Fruit fly (Drosophila melanogaster) whole organism, embryonic: ENCODE measurements around the gene HBS1.

Source experiments
- Adf1 ChIP-seq: fragments of 200-800 bp; sonication (Bioruptor generic); IDR thresholded peaks from 2 replicates; pipeline ENCODE4 v1.3.6; 2022; ENCODE audit warnings: missing biosample characterization, missing genetic modification characterization
- Blimp-1 ChIP-seq: fragments of 200-800 bp; sonication (Bioruptor generic); optimal IDR thresholded peaks from 3 replicates; lab custom pipeline; 2018; ENCODE audit warnings: missing biosample characterization, missing genetic modification characterization, mild to moderate bottlenecking, moderate library complexity, missing genetic modification reagents
- CG10147 ChIP-seq: fragments of 200-800 bp; sonication (Bioruptor generic); optimal IDR thresholded peaks from 2 replicates; lab custom pipeline; 2019; ENCODE audit warnings: missing biosample characterization, mild to moderate bottlenecking, missing genetic modification characterization, moderate library complexity
- CG11093 ChIP-seq: fragments of 200-800 bp; sonication (Bioruptor generic); IDR thresholded peaks from 3 replicates; pipeline ENCODE4 v1.3.6; 2022; ENCODE audit warnings: missing biosample characterization, missing genetic modification characterization
- CG12236 ChIP-seq: fragments of 200-800 bp; sonication (Bioruptor generic); optimal IDR thresholded peaks from 2 replicates; lab custom pipeline; 2016; ENCODE audit warnings: missing biosample characterization, missing genetic modification characterization
- CG15073 ChIP-seq: fragments of 200-800 bp; sonication (Bioruptor generic); optimal IDR thresholded peaks from 2 replicates; lab custom pipeline; 2016; ENCODE audit warnings: missing biosample characterization, missing genetic modification characterization
- CG15514 ChIP-seq: fragments of 200-800 bp; sonication (Bioruptor generic); optimal IDR thresholded peaks from 3 replicates; lab custom pipeline; 2017; ENCODE audit warnings: missing biosample characterization, missing genetic modification characterization, mild to moderate bottlenecking, moderate library complexity, missing genetic modification reagents
- CG16863 ChIP-seq: fragments of 200-800 bp; sonication (Bioruptor generic); optimal IDR thresholded peaks from 3 replicates; lab custom pipeline; 2016; ENCODE audit warnings: missing biosample characterization, missing genetic modification characterization
- CG17612 ChIP-seq: fragments of 200-800 bp; sonication (Bioruptor generic); IDR thresholded peaks from 2 replicates; pipeline ENCODE4 v1.3.6; 2022; ENCODE audit warnings: missing biosample characterization, missing genetic modification characterization
- CG33213 ChIP-seq: fragments of 200-800 bp; sonication (Bioruptor generic); optimal IDR thresholded peaks from 3 replicates; lab custom pipeline; 2016; ENCODE audit warnings: missing biosample characterization, missing genetic modification characterization
- CG34224 ChIP-seq: fragments of 200-800 bp; sonication (Bioruptor generic); IDR thresholded peaks from 3 replicates; pipeline ENCODE4 v1.3.6; 2022; ENCODE audit warnings: missing biosample characterization, missing genetic modification characterization; ENCODE audit not compliant: partially characterized antibody
- CG3995 ChIP-seq: fragments of 200-800 bp; sonication (Bioruptor generic); optimal IDR thresholded peaks from 3 replicates; lab custom pipeline; 2016; ENCODE audit warnings: missing biosample characterization, missing genetic modification characterization
- CG6175 ChIP-seq: fragments of 200-800 bp; sonication (Bioruptor generic); IDR thresholded peaks from 3 replicates; pipeline ENCODE4 v1.3.6; 2022; ENCODE audit warnings: missing biosample characterization, missing genetic modification characterization
- CG6272 ChIP-seq: fragments of 200-800 bp; sonication (Bioruptor generic); IDR thresholded peaks from 2 replicates; pipeline ENCODE4 v1.3.6; 2022; ENCODE audit warnings: missing biosample characterization, missing genetic modification characterization
- D19A ChIP-seq: fragments of 200-800 bp; optimal IDR thresholded peaks from 3 replicates; lab custom pipeline; 2019; ENCODE audit warnings: missing biosample characterization, mild to moderate bottlenecking, missing genetic modification characterization, moderate library complexity
- Doc3 ChIP-seq: fragments of 200-800 bp; sonication (Bioruptor generic); IDR thresholded peaks from 3 replicates; pipeline ENCODE4 v1.3.6; 2022; ENCODE audit warnings: missing biosample characterization, missing genetic modification characterization; ENCODE audit not compliant: partially characterized antibody
- Dref ChIP-seq: fragments of 200-800 bp; sonication (Bioruptor generic); IDR thresholded peaks from 2 replicates; pipeline ENCODE4 v1.3.6; 2022; ENCODE audit warnings: missing biosample characterization, missing genetic modification characterization
- Ets65A ChIP-seq: fragments of 200-800 bp; sonication (Bioruptor generic); peaks from one replicate; lab custom pipeline; 2016; ENCODE audit warnings: missing biosample characterization, missing genetic modification characterization
- H15 ChIP-seq: fragments of 200-800 bp; sonication (Bioruptor generic); IDR thresholded peaks from 3 replicates; pipeline ENCODE4 v1.3.6; 2022; ENCODE audit warnings: missing biosample characterization, missing genetic modification characterization
- H2.0 ChIP-seq: fragments of 200-800 bp; sonication (Bioruptor generic); IDR thresholded peaks from 2 replicates; pipeline ENCODE4 v1.3.6; 2022; ENCODE audit warnings: missing biosample characterization, missing genetic modification characterization
- HLH3B ChIP-seq: fragments of 200-800 bp; sonication (Bioruptor generic); IDR thresholded peaks from 2 replicates; pipeline ENCODE4 v1.3.6; 2022; ENCODE audit warnings: missing biosample characterization, missing genetic modification characterization
- HLHmδ ChIP-seq: fragments of 200-800 bp; sonication (Bioruptor generic); optimal IDR thresholded peaks from 2 replicates; lab custom pipeline; 2018; ENCODE audit warnings: missing biosample characterization, mild to moderate bottlenecking, missing genetic modification characterization, moderate library complexity
- Hmx ChIP-seq: fragments of 200-800 bp; sonication (Bioruptor generic); optimal IDR thresholded peaks from 2 replicates; lab custom pipeline; 2016; ENCODE audit warnings: missing biosample characterization, missing genetic modification characterization
- Hr51 ChIP-seq, 2 experiments: fragments of 200-800 bp; sonication (Bioruptor generic); optimal IDR thresholded peaks; 2 replicates in 1 of 2; 3 replicates in 1 of 2; lab custom pipeline; 2016 to 2018; ENCODE audit warnings: missing biosample characterization in 2 of 2, missing genetic modification characterization in 2 of 2, mild to moderate bottlenecking in 1 of 2, moderate library complexity in 1 of 2
- Mes4 ChIP-seq: fragments of 200-800 bp; sonication (Bioruptor generic); optimal IDR thresholded peaks from 2 replicates; lab custom pipeline; 2016; ENCODE audit warnings: missing biosample characterization, missing genetic modification characterization
- Scr ChIP-seq: fragments of 200-800 bp; sonication (Bioruptor generic); IDR thresholded peaks from 2 replicates; pipeline ENCODE4 v1.3.6; 2022; ENCODE audit warnings: missing biosample characterization, missing genetic modification characterization; ENCODE audit not compliant: partially characterized antibody
- abd-A ChIP-seq: fragments of 200-800 bp; sonication (Bioruptor generic); optimal IDR thresholded peaks from 3 replicates; lab custom pipeline; 2019; ENCODE audit warnings: missing biosample characterization, mild to moderate bottlenecking, missing genetic modification characterization, moderate library complexity
- chinmo ChIP-seq: fragments of 200-800 bp; sonication (Bioruptor generic); IDR thresholded peaks from 4 replicates; pipeline ENCODE4 v1.3.6; 2022; ENCODE audit warnings: missing biosample characterization, missing genetic modification characterization; ENCODE audit not compliant: partially characterized antibody
- chm ChIP-seq: fragments of 200-800 bp; sonication (Bioruptor generic); IDR thresholded peaks from 2 replicates; pipeline ENCODE4 v1.3.6; 2022; ENCODE audit warnings: missing biosample characterization, missing genetic modification characterization
- dimm ChIP-seq: fragments of 200-800 bp; sonication (Bioruptor generic); IDR thresholded peaks from 2 replicates; pipeline ENCODE4 v1.3.6; 2022; ENCODE audit warnings: missing biosample characterization, missing genetic modification characterization
- ewg ChIP-seq: fragments of 200-800 bp; sonication (Bioruptor generic); optimal IDR thresholded peaks from 3 replicates; lab custom pipeline; 2017; ENCODE audit warnings: mild to moderate bottlenecking, missing biosample characterization, missing genetic modification reagents, missing genetic modification characterization
- ftz-f1 ChIP-seq: fragments of 200-800 bp; sonication (Bioruptor generic); optimal IDR thresholded peaks from 2 replicates; lab custom pipeline; 2016; ENCODE audit warnings: missing biosample characterization, missing genetic modification characterization
- hbn ChIP-seq: fragments of 200-800 bp; sonication (Bioruptor generic); IDR thresholded peaks from 2 replicates; pipeline ENCODE4 v1.3.6; 2022; ENCODE audit warnings: missing biosample characterization, missing genetic modification characterization; ENCODE audit not compliant: partially characterized antibody
- hth ChIP-seq: fragments of >200 bp; optimal IDR thresholded peaks from 2 replicates; lab custom pipeline; 2017; ENCODE audit warnings: inconsistent platforms
- klu ChIP-seq: fragments of 200-800 bp; sonication (Bioruptor generic); IDR thresholded peaks from 2 replicates; pipeline ENCODE4 v1.3.6; 2022; ENCODE audit warnings: missing biosample characterization, missing genetic modification characterization
- kni ChIP-seq: fragments of 200-800 bp; sonication (Bioruptor generic); optimal IDR thresholded peaks from 3 replicates; lab custom pipeline; 2017; ENCODE audit warnings: mild to moderate bottlenecking, missing biosample characterization, missing genetic modification reagents, missing genetic modification characterization
- nerfin-1 ChIP-seq: fragments of 200-800 bp; sonication (Bioruptor generic); optimal IDR thresholded peaks from 3 replicates; lab custom pipeline; 2019; ENCODE audit warnings: missing biosample characterization, mild to moderate bottlenecking, missing genetic modification characterization, moderate library complexity
- p53 ChIP-seq: fragments of 200-800 bp; sonication (Bioruptor generic); optimal IDR thresholded peaks from 2 replicates; lab custom pipeline; 2016; ENCODE audit warnings: missing biosample characterization, missing genetic modification characterization
- pan ChIP-seq, 4 experiments: fragments of >200 bp in 3 of 4; fragments of 200-800 bp in 1 of 4; sonication (Bioruptor generic) in 1 of 4; optimal IDR thresholded peaks in 3 of 4; IDR thresholded peaks in 1 of 4; 2 replicates each; pipeline versions ENCODE4 v1.3.6 to Lab custom; 2017 to 2022; ENCODE audit warnings: missing biosample characterization in 2 of 4, missing genetic modification characterization in 2 of 4, mixed read lengths in 1 of 4
- pfk ChIP-seq: fragments of 200-800 bp; sonication (Bioruptor generic); optimal IDR thresholded peaks from 2 replicates; lab custom pipeline; 2018; ENCODE audit warnings: missing biosample characterization, mild to moderate bottlenecking, missing genetic modification characterization, moderate library complexity
- phol ChIP-seq: fragments of 200-800 bp; sonication (Bioruptor generic); optimal IDR thresholded peaks from 3 replicates; lab custom pipeline; 2018; ENCODE audit warnings: missing biosample characterization, mild to moderate bottlenecking, missing genetic modification characterization, moderate library complexity
- psq ChIP-seq: fragments of 200-800 bp; sonication (Bioruptor generic); optimal IDR thresholded peaks from 2 replicates; lab custom pipeline; 2017; ENCODE audit warnings: missing biosample characterization, missing genetic modification characterization
- seq ChIP-seq: fragments of 200-800 bp; sonication (Bioruptor generic); IDR thresholded peaks from 2 replicates; pipeline ENCODE4 v1.3.6; 2022; ENCODE audit warnings: missing biosample characterization, missing genetic modification characterization
- sob ChIP-seq: fragments of 200-800 bp; sonication (Bioruptor generic); IDR thresholded peaks from 2 replicates; pipeline ENCODE4 v1.3.6; 2022; ENCODE audit warnings: missing biosample characterization, missing genetic modification characterization
- sug ChIP-seq: fragments of 200-800 bp; optimal IDR thresholded peaks from 2 replicates; lab custom pipeline; 2019; ENCODE audit warnings: missing biosample characterization, mild to moderate bottlenecking, missing genetic modification characterization, moderate library complexity
- tap ChIP-seq: fragments of 200-800 bp; optimal IDR thresholded peaks from 3 replicates; lab custom pipeline; 2019; ENCODE audit warnings: missing biosample characterization, mild to moderate bottlenecking, missing genetic modification characterization, moderate library complexity
- tll ChIP-seq, 2 experiments: fragments of 200-800 bp in 1 of 2; fragments of >200 bp in 1 of 2; sonication (Bioruptor generic) in 1 of 2; optimal IDR thresholded peaks; 2 replicates each; lab custom pipeline; 2017 to 2019; ENCODE audit warnings: missing biosample characterization in 2 of 2, missing genetic modification characterization in 2 of 2, mild to moderate bottlenecking in 1 of 2, moderate library complexity in 1 of 2
- unc-4 ChIP-seq: fragments of 200-800 bp; sonication (Bioruptor generic); IDR thresholded peaks from 2 replicates; pipeline ENCODE4 v1.3.6; 2022; ENCODE audit warnings: missing biosample characterization, missing genetic modification characterization; ENCODE audit not compliant: partially characterized antibody
- zen2 ChIP-seq: fragments of 200-800 bp; sonication (Bioruptor generic); IDR thresholded peaks from 3 replicates; pipeline ENCODE4 v1.3.6; 2022; ENCODE audit warnings: missing biosample characterization, missing genetic modification characterization; ENCODE audit not compliant: partially characterized antibody

Gene HBS1

dm6 chr3L:1882868-1883554 lies 18.0 kb upstream of the HBS1 start, which contains the start of gene CG13937 (continued):
- TF ChIP-seq zen2: no peak
- TF ChIP-seq CG16863: no peak
- no peak for TF ChIP-seq sob
- no peak for TF ChIP-seq Hmx
- no peak for TF ChIP-seq H2.0 (GFP tag; lab: Robert Waterston, UW)
- TF ChIP-seq chinmo (GFP tag; lab: Robert Waterston, UW): 0 out of 4 replicates have a peak, but pooled peaks have one; percentile 60
- no peak for TF ChIP-seq pan (optimal IDR thresholded peaks at IDR 0.05; lab: Kevin White, UChicago)
- TF ChIP-seq pan (GFP tag; optimal IDR thresholded peaks at IDR 0.05 in 1 of 2, IDR thresholded peaks at IDR 0.05 in 1 of 2): no peak
- no peak for TF ChIP-seq p53 (GFP tag; lab: Kevin White, UChicago)
- no peak for TF ChIP-seq seq (GFP tag; lab: Robert Waterston, UW)
- TF ChIP-seq sug (tag; lab: Kevin White, UChicago): no peak
- TF ChIP-seq CG34224 (GFP tag; lab: Robert Waterston, UW): no peak
- no peak for TF ChIP-seq Blimp-1 (GFP tag; lab: Kevin White, UChicago)
- no peak for TF ChIP-seq CG11093 (GFP tag; lab: Robert Waterston, UW)
- no peak for TF ChIP-seq kni (GFP tag; lab: Kevin White, UChicago)
- no peak for TF ChIP-seq Mes4 (GFP tag; lab: Kevin White, UChicago)
- TF ChIP-seq H15 (GFP tag; lab: Robert Waterston, UW): no peak
- no peak for TF ChIP-seq hth (lab: Kevin White, UChicago)
- TF ChIP-seq unc-4 (GFP tag; lab: Robert Waterston, UW): 0 out of 2 replicates have a peak, but pooled peaks have one; percentile 18
- TF ChIP-seq Hr51 (GFP tag; optimal IDR thresholded peaks at IDR 0.05; lab: Kevin White, UChicago): peak in 1 of 2 experiments; percentile 81
- no peak for TF ChIP-seq CG12236
- TF ChIP-seq Scr: peak; percentile 11; the same call in 1 of the 2 replicates
- TF ChIP-seq abd-A (tag; lab: Kevin White, UChicago): peak; percentile 80
- TF ChIP-seq chm (GFP tag; lab: Robert Waterston, UW): no peak
- TF ChIP-seq nerfin-1 (tag; lab: Kevin White, UChicago): peak; percentile 44
- TF ChIP-seq Adf1 (GFP tag; lab: Robert Waterston, UW): peak; percentile 95
- TF ChIP-seq tll (GFP tag; optimal IDR thresholded peaks at IDR 0.05; lab: Kevin White, UChicago): no peak
- peak; percentile 46 for TF ChIP-seq ewg (GFP tag; lab: Kevin White, UChicago)
- TF ChIP-seq HLHmδ (GFP tag; lab: Kevin White, UChicago): no peak
- TF ChIP-seq CG10147 (GFP tag; lab: Kevin White, UChicago): no peak
- no peak for TF ChIP-seq CG15073 (GFP tag; lab: Kevin White, UChicago)
- no peak for TF ChIP-seq CG6175
- no peak for TF ChIP-seq pfk (GFP tag; lab: Kevin White, UChicago)
- TF ChIP-seq HLH3B (GFP tag; lab: Robert Waterston, UW): no peak
- peak; percentile 7 for TF ChIP-seq tap
- no peak for TF ChIP-seq psq (GFP tag; lab: Kevin White, UChicago)
- TF ChIP-seq Doc3 (GFP tag; lab: Robert Waterston, UW): no peak
- no peak for TF ChIP-seq CG3995
- TF ChIP-seq hbn (GFP tag; lab: Robert Waterston, UW): 0 out of 2 replicates have a peak, but pooled peaks have one; percentile 32
- no peak for TF ChIP-seq CG17612 (GFP tag; lab: Robert Waterston, UW)
- no peak for TF ChIP-seq D19A (tag; lab: Kevin White, UChicago)
- TF ChIP-seq phol (tag; lab: Kevin White, UChicago): no peak
- no peak for TF ChIP-seq klu (GFP tag; lab: Robert Waterston, UW)
- no peak for TF ChIP-seq Dref (GFP tag; lab: Robert Waterston, UW)
- TF ChIP-seq CG6272: no peak
- TF ChIP-seq ftz-f1: no peak
- TF ChIP-seq dimm (GFP tag; lab: Robert Waterston, UW): no peak
- peak; percentile 19 for TF ChIP-seq CG15514
- no peak for TF ChIP-seq CG33213
- no peak for TF ChIP-seq Ets65A (GFP tag; lab: Kevin White, UChicago)
